Fruit fly (Drosophila melanogaster): Measurements from ENCODE around the gene SMC6.
A peak's percentile ranks its signal among the peaks of the same experiment; 100 is the strongest.

SMC6 gene

dm6 chr3R:24204022-24204421 is 10.8 kb upstream of the SMC6 start:
- TF ChIP-seq gl (tag; optimal IDR thresholded peaks at IDR 0.05) (no peak), Ets98B (GFP tag; IDR thresholded peaks at IDR 0.05) (peak; percentile 49; the same call in 1 of the 2 replicates), CG17806 (tag; optimal IDR thresholded peaks at IDR 0.05) (peak; percentile 12), CG32121 (GFP tag; IDR thresholded peaks at IDR 0.05) (0 out of 2 replicates have a peak, but pooled peaks have one; percentile 15), CG14655 (GFP tag; optimal IDR thresholded peaks at IDR 0.05) (peak; percentile 71), CG34367 (tag; optimal IDR thresholded peaks at IDR 0.05) (no peak), CG9948 (tag; optimal IDR thresholded peaks at IDR 0.05) (peak; percentile 41), CG8301 (tag; optimal IDR thresholded peaks at IDR 0.05) (peak; percentile 73), Pif1B (GFP tag; optimal IDR thresholded peaks at IDR 0.05) (no peak), fd96Ca (GFP tag; IDR thresholded peaks at IDR 0.05) (peak; percentile 75)

dm6 chr3R:24203426-24203825 is 10.2 kb upstream of the SMC6 start:
- TF ChIP-seq CG32121 (GFP tag; IDR thresholded peaks at IDR 0.05): peak; percentile 84
- 0 out of 2 replicates have a peak, but pooled peaks have one; percentile 18 for TF ChIP-seq rn (GFP tag; IDR thresholded peaks at IDR 0.05)
- peak; percentile 81 for TF ChIP-seq CG8159 (tag; optimal IDR thresholded peaks at IDR 0.05)
- TF ChIP-seq Pif1B (GFP tag; optimal IDR thresholded peaks at IDR 0.05): peak; percentile 84
- TF ChIP-seq Snoo (tag; optimal IDR thresholded peaks at IDR 0.05): peak; percentile 80
- TF ChIP-seq CG8301 (tag; optimal IDR thresholded peaks at IDR 0.05): peak; percentile 84
- TF ChIP-seq CG4496 (GFP tag; IDR thresholded peaks at IDR 0.05): peak; percentile 83
- TF ChIP-seq CG9948 (tag; optimal IDR thresholded peaks at IDR 0.05): peak; percentile 78
- TF ChIP-seq gl (tag; optimal IDR thresholded peaks at IDR 0.05): peak; percentile 37
- peak; percentile 88 for TF ChIP-seq fd96Ca (GFP tag; IDR thresholded peaks at IDR 0.05)
- TF ChIP-seq CG34367 (tag; optimal IDR thresholded peaks at IDR 0.05): peak; percentile 61
- TF ChIP-seq D1 (tag; optimal IDR thresholded peaks at IDR 0.05): no peak
- TF ChIP-seq EcR (GFP tag; optimal IDR thresholded peaks at IDR 0.05): peak; percentile 46
- peak; percentile 10 for TF ChIP-seq CG13204 (GFP tag; optimal IDR thresholded peaks at IDR 0.05)
- TF ChIP-seq CG10348 (GFP tag; IDR thresholded peaks at IDR 0.05): peak; percentile 13; the same call in 1 of the 2 replicates
- peak; percentile 73 for TF ChIP-seq CG17806 (tag; optimal IDR thresholded peaks at IDR 0.05)
- TF ChIP-seq CG14655 (GFP tag; optimal IDR thresholded peaks at IDR 0.05): peak; percentile 87
- TF ChIP-seq Pif1A (GFP tag; optimal IDR thresholded peaks at IDR 0.05): peak; percentile 83
- TF ChIP-seq CG12605 (GFP tag; IDR thresholded peaks at IDR 0.05): peak; percentile 44
- TF ChIP-seq CG15710 (tag; optimal IDR thresholded peaks at IDR 0.05): peak; percentile 82
- peak; percentile 76 for TF ChIP-seq Ets98B (GFP tag; IDR thresholded peaks at IDR 0.05)

dm6 chr3R:24202723-24203122 is 9.5 kb upstream of the SMC6 start:
- TF ChIP-seq CG8301 (tag; optimal IDR thresholded peaks at IDR 0.05): no peak

- TF ChIP-seq CG4496 (GFP tag; IDR thresholded peaks at IDR 0.05) (peak; percentile 61; the same call in 2 of the 3 replicates), CG15710 (tag; optimal IDR thresholded peaks at IDR 0.05) (peak; percentile 57), CG9948 (tag; optimal IDR thresholded peaks at IDR 0.05) (no peak), CG34367 (tag; optimal IDR thresholded peaks at IDR 0.05) (peak; percentile 26), CG32121 (GFP tag; IDR thresholded peaks at IDR 0.05) (peak; percentile 77), CG8301 (tag; optimal IDR thresholded peaks at IDR 0.05) (peak; percentile 38), Ets98B (GFP tag; IDR thresholded peaks at IDR 0.05) (peak; percentile 81), CG13204 (GFP tag; optimal IDR thresholded peaks at IDR 0.05) (no peak), CG17806 (tag; optimal IDR thresholded peaks at IDR 0.05) (peak; percentile 18), Pif1B (GFP tag; optimal IDR thresholded peaks at IDR 0.05) (peak; percentile 33), fd96Ca (GFP tag; IDR thresholded peaks at IDR 0.05) (peak; percentile 91), CG14655 (GFP tag; optimal IDR thresholded peaks at IDR 0.05) (no peak)
These were observed 4.6 kb downstream of the SMC6 start, which contains the start of gene CG5515 for dm6 chr3R:24188619-24189018. Gene CG5515, minus strand, starts transcription at chr3R:24188896.

dm6 chr3R:24186188-24186587 is 7.0 kb downstream of the SMC6 start, which contains the start of gene mora:
Gene mora, plus strand, starts transcription at chr3R:24186359.
- TF ChIP-seq Pif1A (GFP tag; optimal IDR thresholded peaks at IDR 0.05) (no peak), Snoo (tag; optimal IDR thresholded peaks at IDR 0.05) (no peak), CG34367 (tag; optimal IDR thresholded peaks at IDR 0.05) (no peak)

- TF ChIP-seq CG17806 (tag; optimal IDR thresholded peaks at IDR 0.05): no peak
- TF ChIP-seq CG4496 (GFP tag; IDR thresholded peaks at IDR 0.05): peak; percentile 11; the same call in 1 of the 3 replicates
These were observed 20.8 kb downstream of the SMC6 start, which contains the start of gene CG13606 for dm6 chr3R:24172379-24172778. Gene CG13606, plus strand, starts transcription at chr3R:24172628.

dm6 chr3R:24169362-24169761 is 23.9 kb downstream of the SMC6 start, which contains the start of gene CG5510:
Gene CG5510, minus strand, starts transcription at chr3R:24169562.
- no peak for TF ChIP-seq CG34367 (tag; optimal IDR thresholded peaks at IDR 0.05)
- no peak for TF ChIP-seq CG32121 (GFP tag; IDR thresholded peaks at IDR 0.05)
- TF ChIP-seq CG4496 (GFP tag; IDR thresholded peaks at IDR 0.05): peak; percentile 39; the same call in 1 of the 3 replicates
- TF ChIP-seq CG14655 (GFP tag; optimal IDR thresholded peaks at IDR 0.05): no peak
- TF ChIP-seq CG15710 (tag; optimal IDR thresholded peaks at IDR 0.05): peak; percentile 3

All from whole organism, pupa.